Fruit fly (Drosophila melanogaster): ENCODE results near the gene Gr93c.

Gene Gr93c

DNA sequence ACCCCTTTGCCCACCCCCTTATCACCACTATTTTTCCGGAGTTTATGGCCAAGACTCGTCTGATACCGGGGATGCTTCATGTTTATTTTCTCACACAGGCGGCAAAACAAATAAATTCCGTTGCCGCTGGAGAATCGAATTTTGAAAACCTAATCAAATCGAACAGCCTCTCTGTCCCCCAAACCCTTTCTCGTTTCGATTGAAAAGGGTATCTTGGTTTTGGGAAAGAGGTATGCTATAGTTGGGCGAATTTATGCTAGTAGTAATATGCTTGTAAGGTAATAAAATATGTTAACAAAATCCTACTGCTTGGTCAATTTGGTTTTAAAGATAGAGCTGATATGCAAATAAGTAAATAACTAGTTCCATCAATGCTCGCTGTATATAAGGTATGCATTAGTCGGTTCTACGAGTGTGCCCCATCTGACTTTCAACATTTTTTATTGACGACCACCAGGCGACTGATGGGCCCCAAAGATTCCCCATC lies 17.0 kb downstream of the Gr93c start (continued):
- TF ChIP-seq Usf (GFP tag; optimal IDR thresholded peaks at IDR 0.05) (peak; percentile 60), CG2202 (tag; optimal IDR thresholded peaks at IDR 0.05) (peak; percentile 89), CG1603 (tag; optimal IDR thresholded peaks at IDR 0.05) (peak; percentile 93), Meics (GFP tag; optimal IDR thresholded peaks at IDR 0.05) (no peak), CHES-1-like (GFP tag; optimal IDR thresholded peaks at IDR 0.05) (peak; percentile 55), CG1529 (GFP tag; optimal IDR thresholded peaks at IDR 0.05) (peak; percentile 76), CG15696 (tag; optimal IDR thresholded peaks at IDR 0.05) (peak; percentile 63), pan (optimal IDR thresholded peaks at IDR 0.05) (peak in 1 of 2 experiments; percentile 12), pan (GFP tag; optimal IDR thresholded peaks at IDR 0.05 in 1 of 2, IDR thresholded peaks at IDR 0.05 in 1 of 2) (peak in 1 of 2 experiments; percentile 63), BEAF-32 (GFP tag; optimal IDR thresholded peaks at IDR 0.05) (no peak), CG8924 (tag; optimal IDR thresholded peaks at IDR 0.05) (peak; percentile 73), Hr78 (GFP tag; optimal IDR thresholded peaks at IDR 0.05) (peak in 1 of 2 experiments; percentile 36), CG2889 (GFP tag; IDR thresholded peaks at IDR 0.05) (peak; percentile 34; the same call in 1 of the 3 replicates), Opbp (GFP tag; IDR thresholded peaks at IDR 0.05; ENCODE audit: partially characterized antibody) (no peak), fd102C (GFP tag; optimal IDR thresholded peaks at IDR 0.05) (no peak), crp (GFP tag; optimal IDR thresholded peaks at IDR 0.05) (no peak), crol (GFP tag; IDR thresholded peaks at IDR 0.05) (no peak; the same call in 1 of the 2 replicates), Elba2 (GFP tag; optimal IDR thresholded peaks at IDR 0.05) (no peak), CG11696 (GFP tag; IDR thresholded peaks at IDR 0.05) (peak; percentile 37; the same call in 1 of the 2 replicates), row (GFP tag; IDR thresholded peaks at IDR 0.05) (peak; percentile 86), CG4424 (GFP tag; optimal IDR thresholded peaks at IDR 0.05) (peak; percentile 71), CrebB (tag; optimal IDR thresholded peaks at IDR 0.05) (peak; percentile 29), odd (GFP tag; optimal IDR thresholded peaks at IDR 0.05) (no peak), CG11093 (GFP tag; IDR thresholded peaks at IDR 0.05) (peak; percentile 71; the same call in 2 of the 3 replicates), gfzf (GFP tag; optimal IDR thresholded peaks at IDR 0.05) (no peak), CG13296 (GFP tag; optimal IDR thresholded peaks at IDR 0.05) (no peak), CG16815 (GFP tag; optimal IDR thresholded peaks at IDR 0.05) (peak; percentile 84), TFAM (GFP tag; optimal IDR thresholded peaks at IDR 0.05) (no peak), CG12155 (GFP tag; optimal IDR thresholded peaks at IDR 0.05) (peak; percentile 31), seq (GFP tag; IDR thresholded peaks at IDR 0.05) (no peak), Spps (tag; optimal IDR thresholded peaks at IDR 0.05) (peak; percentile 83), ken (GFP tag; IDR thresholded peaks at IDR 0.05) (peak; percentile 78), CG5180 (GFP tag; optimal IDR thresholded peaks at IDR 0.05) (peak; percentile 1), inv (GFP tag; IDR thresholded peaks at IDR 0.05; ENCODE audit: partially characterized antibody) (no peak), bigmax (GFP tag; optimal IDR thresholded peaks at IDR 0.05) (no peak), Nf-YB (GFP tag; optimal IDR thresholded peaks at IDR 0.05) (peak; percentile 33), B-H2 (GFP tag; optimal IDR thresholded peaks at IDR 0.05) (no peak), CG8089 (GFP tag; optimal IDR thresholded peaks at IDR 0.05) (peak; percentile 77), CG4328 (GFP tag; optimal IDR thresholded peaks at IDR 0.05) (no peak), CG6689 (GFP tag; IDR thresholded peaks at IDR 0.05) (peak; percentile 80), HLH3B (GFP tag; IDR thresholded peaks at IDR 0.05) (peak; percentile 72), sim (GFP tag; IDR thresholded peaks at IDR 0.05) (0 out of 2 replicates have a peak, but pooled peaks have one; percentile 15), Dip2 (GFP tag; IDR thresholded peaks at IDR 0.05) (no peak), CG2120 (GFP tag; optimal IDR thresholded peaks at IDR 0.05) (no peak), luna (GFP tag; optimal IDR thresholded peaks at IDR 0.05) (no peak), Stat92E (GFP tag; optimal IDR thresholded peaks at IDR 0.05) (peak in 1 of 3 experiments; percentile 69), CG17359 (tag; optimal IDR thresholded peaks at IDR 0.05) (peak; percentile 65), YL-1 (GFP tag; optimal IDR thresholded peaks at IDR 0.05) (no peak), CG14710 (tag; optimal IDR thresholded peaks at IDR 0.05) (peak; percentile 77)

Measured in whole organism, embryonic.